2 fruit fly cellular contexts compared by ENCODE assay signal in the genomic region with DNA sequence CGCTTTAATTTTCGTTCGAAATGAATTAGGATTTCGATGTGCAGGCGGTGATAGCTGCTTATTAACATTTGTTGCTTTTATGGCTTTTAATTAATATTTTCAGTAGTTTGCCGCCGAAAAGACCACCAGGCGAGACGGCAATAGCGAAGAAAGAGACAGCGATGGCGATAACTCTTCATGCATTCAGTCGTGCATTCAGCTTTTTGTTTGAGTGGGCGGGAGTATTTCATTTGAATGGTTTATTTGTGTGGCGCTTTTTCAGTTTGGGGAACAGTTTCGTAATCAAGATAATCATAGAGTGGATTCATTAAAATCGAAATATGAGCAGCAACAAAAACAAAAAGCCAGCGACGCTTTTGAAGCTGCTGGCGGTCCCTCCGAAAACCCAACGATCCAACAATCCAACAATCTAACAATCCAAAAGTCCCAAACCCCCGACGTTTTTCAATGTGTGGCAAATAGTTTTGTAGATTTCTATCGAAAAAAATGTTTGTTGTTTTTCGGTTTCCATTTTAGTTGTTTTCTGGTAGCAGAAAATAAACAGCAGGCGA.
A peak's percentile ranks its signal among the peaks of the same experiment; 100 is the strongest.
TF ChIP-seq lines count a peak whose summit lies in the region.

No protein-coding gene starts in this region.

- no peak for TF ChIP-seq CTCF in whole organism, embryonic (GFP tag; optimal IDR thresholded peaks at IDR 0.05; lab: Kevin White, UChicago)

TF ChIP-seq in whole organism, embryonic, 481 proteins besides CTCF, POLR2A, EP300 and RAD21 (continues in another document):
- TF ChIP-seq Asciz (GFP tag; optimal IDR thresholded peaks at IDR 0.05; lab: Kevin White, UChicago) (peak; percentile 13), sd (tag; optimal IDR thresholded peaks at IDR 0.05; lab: Kevin White, UChicago) (peak; percentile 68), ham (GFP tag; IDR thresholded peaks at IDR 0.05; lab: Robert Waterston, UW) (no peak), CG1529 (GFP tag; optimal IDR thresholded peaks at IDR 0.05; lab: Kevin White, UChicago) (no peak), oc (tag; optimal IDR thresholded peaks at IDR 0.05; lab: Kevin White, UChicago) (peak; percentile 58), dmrt99B (tag; optimal IDR thresholded peaks at IDR 0.05; lab: Kevin White, UChicago) (no peak), B-H2 (GFP tag; optimal IDR thresholded peaks at IDR 0.05; lab: Kevin White, UChicago) (no peak), CG2199 (GFP tag; IDR thresholded peaks at IDR 0.05; lab: Robert Waterston, UW) (0 out of 3 replicates have a peak, but pooled peaks have one; percentile 22), CG11456 (GFP tag; IDR thresholded peaks at IDR 0.05; lab: Robert Waterston, UW) (no peak), chinmo (GFP tag; IDR thresholded peaks at IDR 0.05; lab: Robert Waterston, UW; ENCODE audit: partially characterized antibody) (0 out of 4 replicates have a peak, but pooled peaks have one; percentile 4), Max (GFP tag; optimal IDR thresholded peaks at IDR 0.05; lab: Kevin White, UChicago) (no peak), Scr (GFP tag; IDR thresholded peaks at IDR 0.05; lab: Robert Waterston, UW; ENCODE audit: partially characterized antibody) (no peak), nerfin-1 (tag; optimal IDR thresholded peaks at IDR 0.05; lab: Kevin White, UChicago) (no peak), CG17328 (GFP tag; IDR thresholded peaks at IDR 0.05; lab: Robert Waterston, UW) (no peak), CkIIα-i1 (GFP tag; IDR thresholded peaks at IDR 0.05; lab: Robert Waterston, UW) (no peak), CG13775 (GFP tag; optimal IDR thresholded peaks at IDR 0.05; lab: Kevin White, UChicago) (no peak), CG31441 (GFP tag; IDR thresholded peaks at IDR 0.05; lab: Robert Waterston, UW) (no peak), sr (GFP tag; IDR thresholded peaks at IDR 0.05; lab: Robert Waterston, UW) (peak; percentile 80), abd-A (tag; optimal IDR thresholded peaks at IDR 0.05; lab: Kevin White, UChicago) (peak; percentile 35), sens (GFP tag; lab: Kevin White, UChicago) (peak; percentile 51), sob (GFP tag; IDR thresholded peaks at IDR 0.05; lab: Robert Waterston, UW) (no peak), CG8281 (tag; optimal IDR thresholded peaks at IDR 0.05; lab: Kevin White, UChicago) (peak; percentile 90), hkb (optimal IDR thresholded peaks at IDR 0.05; lab: Kevin White, UChicago) (no peak), hkb (GFP tag; IDR thresholded peaks at IDR 0.05; lab: Robert Waterston, UW) (no peak), vvl (GFP tag; IDR thresholded peaks at IDR 0.05; lab: Robert Waterston, UW) (0 out of 2 replicates have a peak, but pooled peaks have one; percentile 33), Ets65A (GFP tag; lab: Kevin White, UChicago) (peak; percentile 14), CG4328 (GFP tag; optimal IDR thresholded peaks at IDR 0.05; lab: Kevin White, UChicago) (no peak), gt (GFP tag; IDR thresholded peaks at IDR 0.05; lab: Robert Waterston, UW) (no peak), Oli (tag; optimal IDR thresholded peaks at IDR 0.05; lab: Kevin White, UChicago) (no peak), Bdp1 (GFP tag; optimal IDR thresholded peaks at IDR 0.05; lab: Kevin White, UChicago) (no peak), CG3726 (GFP tag; IDR thresholded peaks at IDR 0.05; lab: Robert Waterston, UW) (no peak), pros (GFP tag; optimal IDR thresholded peaks at IDR 0.05; lab: Kevin White, UChicago) (no peak), CG11504 (tag; optimal IDR thresholded peaks at IDR 0.05; lab: Kevin White, UChicago) (peak; percentile 7), p53 (GFP tag; optimal IDR thresholded peaks at IDR 0.05; lab: Kevin White, UChicago) (no peak), Dfd (GFP tag; optimal IDR thresholded peaks at IDR 0.05; lab: Kevin White, UChicago) (no peak), Awh (GFP tag; IDR thresholded peaks at IDR 0.05; lab: Robert Waterston, UW) (peak; percentile 83), NfI (GFP tag; optimal IDR thresholded peaks at IDR 0.05; lab: Kevin White, UChicago) (no peak), CG13287 (GFP tag; IDR thresholded peaks at IDR 0.05; lab: Robert Waterston, UW; ENCODE audit: partially characterized antibody) (no peak), fd96Cb (tag; optimal IDR thresholded peaks at IDR 0.05; lab: Kevin White, UChicago) (no peak), CG7839 (tag; optimal IDR thresholded peaks at IDR 0.05; lab: Kevin White, UChicago) (no peak), grn (GFP tag; optimal IDR thresholded peaks at IDR 0.05; lab: Kevin White, UChicago) (peak; percentile 15), esg (GFP tag; conservative IDR thresholded peaks at IDR 0.05; lab: Robert Waterston, UW) (no peak), ato (GFP tag; IDR thresholded peaks at IDR 0.05; lab: Robert Waterston, UW; ENCODE audit: partially characterized antibody) (no peak)

TF ChIP-seq in whole organism, prepupa, 60 proteins besides CTCF, POLR2A, EP300 and RAD21:
- TF ChIP-seq topi (GFP tag; optimal IDR thresholded peaks at IDR 0.05; lab: Kevin White, UChicago): no peak
- peak; percentile 45 for TF ChIP-seq Eip78C (GFP tag; lab: Kevin White, UChicago)
- TF ChIP-seq CG4318 (GFP tag; optimal IDR thresholded peaks at IDR 0.05; lab: Kevin White, UChicago): no peak
- TF ChIP-seq CG34406 (GFP tag; optimal IDR thresholded peaks at IDR 0.05; lab: Kevin White, UChicago): no peak
- no peak for TF ChIP-seq acj6 (GFP tag; optimal IDR thresholded peaks at IDR 0.05; lab: Kevin White, UChicago)
- TF ChIP-seq salr (GFP tag; optimal IDR thresholded peaks at IDR 0.05; lab: Kevin White, UChicago): no peak
